Fruit fly (Drosophila melanogaster): Measurements from ENCODE around the gene CG3808.
A peak's percentile ranks its signal among the peaks of the same experiment; 100 is the strongest.

CG3808 gene

DNA sequence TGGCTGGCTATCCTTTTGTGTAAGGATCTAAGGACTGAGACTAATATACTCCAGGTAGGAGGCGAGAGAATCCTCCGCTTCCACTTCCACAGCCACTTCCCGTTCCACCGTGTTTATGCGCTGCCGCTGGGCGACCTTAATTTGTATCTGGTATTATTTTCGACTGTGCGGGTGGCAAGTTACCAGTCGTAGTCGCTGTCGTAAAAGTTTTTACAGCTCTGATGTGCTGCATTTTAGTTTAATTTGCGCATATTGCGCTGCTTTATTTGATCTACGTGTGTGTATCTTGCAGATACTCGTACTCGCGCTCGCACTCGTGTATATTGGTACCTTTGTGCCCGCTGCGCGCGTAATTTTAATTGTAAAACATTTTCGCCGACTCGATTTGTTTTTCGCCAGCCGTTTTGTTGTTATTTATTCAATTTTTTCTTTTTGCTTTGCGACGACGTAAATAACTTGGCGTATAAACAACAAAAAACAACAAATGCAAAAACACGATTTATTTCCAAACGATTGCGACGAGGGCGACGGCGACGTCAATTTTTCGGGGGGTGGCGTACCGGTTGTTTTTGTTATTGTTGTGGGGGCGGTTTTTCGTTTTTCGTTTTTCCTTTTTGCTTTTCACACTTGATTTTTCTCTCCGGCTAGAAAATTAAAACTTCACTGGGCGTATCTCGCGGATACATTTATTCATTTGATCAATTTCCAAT is 44.3 kb upstream of the CG3808 start:
- TF ChIP-seq kay (GFP tag; ENCODE audit: borderline replicate concordance) (peak; percentile 46), cic (GFP tag; optimal IDR thresholded peaks at IDR 0.05) (peak; percentile 74), CG7045 (GFP tag; optimal IDR thresholded peaks at IDR 0.05) (peak; percentile 34), ovo (GFP tag; optimal IDR thresholded peaks at IDR 0.05) (no peak), cnc (optimal IDR thresholded peaks at IDR 0.05) (no peak), CG33017 (tag; optimal IDR thresholded peaks at IDR 0.05) (no peak), Clk (GFP tag; optimal IDR thresholded peaks at IDR 0.05) (peak; percentile 12), tj (GFP tag; optimal IDR thresholded peaks at IDR 0.05) (peak; percentile 76)

DNA sequence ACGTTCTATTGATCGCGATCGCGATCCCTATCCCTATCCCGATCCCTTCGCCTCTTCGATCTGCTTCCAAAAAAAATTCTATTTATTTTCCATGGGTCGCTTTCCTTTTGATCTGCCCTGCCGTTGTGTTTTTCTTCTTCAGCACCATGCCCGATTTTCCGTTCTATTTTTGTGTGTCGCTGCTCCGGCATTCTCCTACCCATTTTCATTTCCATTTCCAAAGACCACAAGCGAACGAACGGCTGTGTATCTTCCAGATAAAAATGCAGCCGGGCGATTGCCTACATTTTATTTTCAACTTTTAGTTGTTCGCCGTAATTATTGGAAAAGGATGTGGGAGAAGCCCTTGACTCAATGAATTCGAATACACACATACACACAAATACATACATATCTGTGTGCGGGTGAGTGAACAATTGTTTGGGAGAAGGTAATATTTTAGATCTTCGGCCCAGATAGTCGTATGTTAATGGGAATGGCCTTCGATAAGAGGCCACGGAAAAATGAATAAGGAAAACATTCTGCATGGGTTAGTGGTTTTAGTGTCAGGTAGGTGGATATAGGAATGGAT is 43.1 kb upstream of the CG3808 start:
- TF ChIP-seq ovo (GFP tag; optimal IDR thresholded peaks at IDR 0.05) (no peak), CG1620 (GFP tag; optimal IDR thresholded peaks at IDR 0.05) (no peak), CG11617 (GFP tag; optimal IDR thresholded peaks at IDR 0.05) (no peak), CG7101 (tag; optimal IDR thresholded peaks at IDR 0.05) (no peak), CG33017 (tag; optimal IDR thresholded peaks at IDR 0.05) (no peak), CG14711 (tag; optimal IDR thresholded peaks at IDR 0.05) (no peak), CG7045 (GFP tag; optimal IDR thresholded peaks at IDR 0.05) (no peak)

DNA sequence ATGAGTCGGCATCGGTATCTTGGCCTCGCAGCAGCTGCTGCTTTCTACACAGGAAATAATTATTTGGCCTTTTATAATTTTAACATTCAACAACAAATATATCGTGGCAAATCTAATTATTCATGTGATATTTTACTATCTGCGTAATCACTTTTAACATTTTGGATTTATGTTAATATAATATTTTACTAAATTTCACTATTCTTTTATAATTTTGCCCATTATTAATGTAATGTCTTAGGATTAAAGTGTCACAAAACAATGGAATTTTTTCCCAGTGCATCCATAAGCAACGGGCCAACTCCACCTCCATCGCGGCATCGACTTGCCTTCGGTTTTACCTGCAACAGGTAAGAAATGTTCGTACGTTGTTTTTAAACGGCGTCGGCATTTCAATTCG is 42.1 kb upstream of the CG3808 start:
- TF ChIP-seq toe (GFP tag; optimal IDR thresholded peaks at IDR 0.05) = no peak
- TF ChIP-seq CG14711 (tag; optimal IDR thresholded peaks at IDR 0.05) = no peak
- no peak for TF ChIP-seq pad (GFP tag; optimal IDR thresholded peaks at IDR 0.05)
- no peak for TF ChIP-seq kay (GFP tag; ENCODE audit: borderline replicate concordance)
- TF ChIP-seq Mnt (GFP tag; optimal IDR thresholded peaks at IDR 0.05) = no peak
- no peak for TF ChIP-seq Crg-1 (GFP tag; optimal IDR thresholded peaks at IDR 0.05)
- TF ChIP-seq CG33017 (tag; optimal IDR thresholded peaks at IDR 0.05) = no peak
- TF ChIP-seq bab1 (GFP tag; optimal IDR thresholded peaks at IDR 0.05) = no peak
- no peak for TF ChIP-seq CG12768 (GFP tag; optimal IDR thresholded peaks at IDR 0.05)
- TF ChIP-seq cic (GFP tag; optimal IDR thresholded peaks at IDR 0.05) = no peak
- TF ChIP-seq CG1620 (GFP tag; optimal IDR thresholded peaks at IDR 0.05) = no peak
- TF ChIP-seq ovo (GFP tag; optimal IDR thresholded peaks at IDR 0.05) = no peak
- TF ChIP-seq Clk (GFP tag; optimal IDR thresholded peaks at IDR 0.05) = no peak
- no peak for TF ChIP-seq tj (GFP tag; optimal IDR thresholded peaks at IDR 0.05)
- TF ChIP-seq Hr96 (GFP tag; optimal IDR thresholded peaks at IDR 0.05) = no peak
- TF ChIP-seq CG7101 (tag; optimal IDR thresholded peaks at IDR 0.05) = no peak

DNA sequence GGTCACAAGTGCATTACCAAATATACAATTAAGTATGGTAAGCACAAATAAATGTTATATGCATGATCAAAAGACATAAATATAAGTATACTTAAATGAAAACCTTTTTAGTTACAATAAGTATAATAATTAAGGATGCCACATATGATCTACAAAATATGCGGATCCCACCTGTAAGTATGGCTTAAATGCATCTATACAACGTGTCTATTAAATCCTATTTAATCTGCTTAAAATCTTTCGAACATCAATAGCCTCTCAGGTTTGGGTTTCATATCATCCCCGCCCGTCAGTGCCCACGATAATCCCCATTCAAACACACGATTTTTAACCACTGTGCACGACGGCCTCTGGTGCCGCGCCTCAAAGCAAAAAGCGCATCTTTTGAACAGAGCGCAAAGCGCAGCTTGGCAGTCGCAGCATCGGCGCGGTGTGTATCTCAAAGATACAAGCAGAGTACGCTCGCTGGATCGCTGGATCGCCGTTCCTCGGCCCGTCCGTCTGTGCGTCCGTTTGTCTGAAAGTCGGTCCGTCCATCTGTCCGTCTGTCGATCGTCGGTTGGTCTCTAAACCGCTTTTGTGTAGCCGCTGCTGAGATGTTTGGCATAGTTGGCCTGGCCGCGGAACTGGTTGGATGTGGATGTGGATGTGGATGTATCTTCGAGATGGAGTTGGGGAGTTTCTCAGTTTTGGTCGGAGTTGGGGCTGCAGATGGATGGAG is 41.4 kb upstream of the CG3808 start:
- TF ChIP-seq CG7101 (tag; optimal IDR thresholded peaks at IDR 0.05) (no peak), ovo (GFP tag; optimal IDR thresholded peaks at IDR 0.05) (no peak), cnc (optimal IDR thresholded peaks at IDR 0.05) (no peak), Mnt (GFP tag; optimal IDR thresholded peaks at IDR 0.05) (no peak), Crg-1 (GFP tag; optimal IDR thresholded peaks at IDR 0.05) (no peak), CG11617 (GFP tag; optimal IDR thresholded peaks at IDR 0.05) (no peak), tj (GFP tag; optimal IDR thresholded peaks at IDR 0.05) (no peak), kay (GFP tag; ENCODE audit: borderline replicate concordance) (no peak), Clk (GFP tag; optimal IDR thresholded peaks at IDR 0.05) (no peak), CG33017 (tag; optimal IDR thresholded peaks at IDR 0.05) (no peak), pad (GFP tag; optimal IDR thresholded peaks at IDR 0.05) (no peak), bab1 (GFP tag; optimal IDR thresholded peaks at IDR 0.05) (no peak), Hr96 (GFP tag; optimal IDR thresholded peaks at IDR 0.05) (no peak), cic (GFP tag; optimal IDR thresholded peaks at IDR 0.05) (no peak), CG1620 (GFP tag; optimal IDR thresholded peaks at IDR 0.05) (no peak), CG5204 (GFP tag; optimal IDR thresholded peaks at IDR 0.05) (no peak), CG14711 (tag; optimal IDR thresholded peaks at IDR 0.05) (no peak), CG12768 (GFP tag; optimal IDR thresholded peaks at IDR 0.05) (no peak)

DNA sequence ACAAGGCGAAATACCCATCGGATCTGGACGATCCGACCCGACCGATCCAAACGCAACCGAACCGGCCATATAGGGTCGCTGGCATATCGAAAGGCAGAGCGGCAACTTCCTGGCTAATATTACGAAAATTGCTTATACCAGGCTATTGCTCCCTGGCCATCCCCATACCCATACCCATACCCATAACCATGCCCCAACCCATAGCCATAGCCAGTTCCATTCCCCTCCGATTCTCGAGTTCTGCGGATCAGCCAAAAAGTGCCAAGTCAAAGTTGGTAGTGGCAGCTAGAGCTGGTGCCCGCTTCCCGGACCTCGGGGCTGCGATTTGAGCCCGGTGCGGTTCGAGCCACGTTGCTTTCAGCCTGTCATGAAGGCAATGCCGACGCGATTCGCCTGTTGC is 40.8 kb upstream of the CG3808 start:
- no peak for TF ChIP-seq CG1620 (GFP tag; optimal IDR thresholded peaks at IDR 0.05)
- no peak for TF ChIP-seq toe (GFP tag; optimal IDR thresholded peaks at IDR 0.05)
- no peak for TF ChIP-seq CG5204 (GFP tag; optimal IDR thresholded peaks at IDR 0.05)
- TF ChIP-seq tj (GFP tag; optimal IDR thresholded peaks at IDR 0.05) = peak; percentile 58
- no peak for TF ChIP-seq CG14711 (tag; optimal IDR thresholded peaks at IDR 0.05)
- TF ChIP-seq CG33017 (tag; optimal IDR thresholded peaks at IDR 0.05) = no peak
- no peak for TF ChIP-seq Crg-1 (GFP tag; optimal IDR thresholded peaks at IDR 0.05)

DNA sequence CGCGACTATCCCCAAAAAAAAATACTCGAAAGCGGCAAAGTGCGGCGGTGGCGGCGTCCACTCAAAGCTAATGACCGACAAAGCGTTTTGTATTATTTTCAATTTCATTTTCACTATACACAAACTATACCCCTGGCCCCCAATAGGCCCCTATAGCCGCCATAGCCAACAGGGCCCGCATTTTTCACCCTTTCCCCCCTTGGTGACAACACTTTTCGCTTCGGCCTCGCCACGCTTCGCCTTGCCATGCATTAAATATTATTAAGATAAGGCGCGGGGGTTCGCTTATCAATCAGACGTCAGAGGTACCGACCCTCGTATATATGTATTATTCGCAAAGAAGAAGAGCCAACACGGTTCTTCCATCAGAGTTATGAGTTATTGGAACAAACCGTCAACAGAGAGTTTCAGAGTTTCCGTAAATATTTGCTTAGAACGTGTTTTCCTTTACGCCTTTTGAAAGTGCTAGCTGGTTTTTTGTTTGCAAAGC is 39.8 kb upstream of the CG3808 start:
- TF ChIP-seq CG11617 (GFP tag; optimal IDR thresholded peaks at IDR 0.05) (no peak), kay (GFP tag; ENCODE audit: borderline replicate concordance) (peak; percentile 86), CG1620 (GFP tag; optimal IDR thresholded peaks at IDR 0.05) (no peak), tj (GFP tag; optimal IDR thresholded peaks at IDR 0.05) (peak; percentile 79), cic (GFP tag; optimal IDR thresholded peaks at IDR 0.05) (peak; percentile 73), CG14711 (tag; optimal IDR thresholded peaks at IDR 0.05) (no peak), Mnt (GFP tag; optimal IDR thresholded peaks at IDR 0.05) (peak; percentile 9), CG12768 (GFP tag; optimal IDR thresholded peaks at IDR 0.05) (peak; percentile 49)
